Fruit fly (Drosophila melanogaster) whole organism, wandering third instar larva: ENCODE data around the gene CG33523.

Experiments
- Abd-B ChIP-seq: fragments of >200 bp; optimal IDR thresholded peaks from 2 replicates; lab custom pipeline; 2017; ENCODE audit warnings: missing biosample characterization, missing genetic modification characterization
- Hr78 ChIP-seq: fragments of >200 bp; optimal IDR thresholded peaks from 2 replicates; lab custom pipeline; 2017; ENCODE audit warnings: missing biosample characterization, missing genetic modification characterization
- Hr83 ChIP-seq: fragments of 200-300 bp; sonication (Bioruptor generic); optimal IDR thresholded peaks from 2 replicates; lab custom pipeline; 2016; ENCODE audit warnings: missing biosample characterization, mild to moderate bottlenecking, missing genetic modification characterization, moderate library complexity; ENCODE audit not compliant: poor library complexity, severe bottlenecking
- Mio ChIP-seq: sonication (Bioruptor generic); optimal IDR thresholded peaks from 2 replicates; lab custom pipeline; 2016; ENCODE audit warnings: missing biosample characterization, missing genetic modification characterization
- Sp1 ChIP-seq: fragments of 200-800 bp; sonication (Bioruptor generic); optimal IDR thresholded peaks from 3 replicates; lab custom pipeline; 2019; ENCODE audit warnings: missing biosample characterization, mild to moderate bottlenecking, missing genetic modification characterization, moderate library complexity
- br ChIP-seq: fragments of 200-800 bp; sonication (Bioruptor generic); optimal IDR thresholded peaks from 2 replicates; lab custom pipeline; 2016; ENCODE audit warnings: missing biosample characterization, missing genetic modification characterization
- foxo ChIP-seq, 2 experiments: fragments of 200-800 bp; sonication (Bioruptor generic); optimal IDR thresholded peaks; 2 replicates in 1 of 2; 3 replicates in 1 of 2; lab custom pipeline; 2016 to 2017; ENCODE audit warnings: missing biosample characterization in 2 of 2, missing genetic modification characterization in 2 of 2
- jim ChIP-seq: fragments of 175-275, 200-325 bp; sonication (Bioruptor generic); optimal IDR thresholded peaks from 2 replicates; lab custom pipeline; 2016; ENCODE audit warnings: missing biosample characterization, mild to moderate bottlenecking, missing genetic modification characterization

DNA sequence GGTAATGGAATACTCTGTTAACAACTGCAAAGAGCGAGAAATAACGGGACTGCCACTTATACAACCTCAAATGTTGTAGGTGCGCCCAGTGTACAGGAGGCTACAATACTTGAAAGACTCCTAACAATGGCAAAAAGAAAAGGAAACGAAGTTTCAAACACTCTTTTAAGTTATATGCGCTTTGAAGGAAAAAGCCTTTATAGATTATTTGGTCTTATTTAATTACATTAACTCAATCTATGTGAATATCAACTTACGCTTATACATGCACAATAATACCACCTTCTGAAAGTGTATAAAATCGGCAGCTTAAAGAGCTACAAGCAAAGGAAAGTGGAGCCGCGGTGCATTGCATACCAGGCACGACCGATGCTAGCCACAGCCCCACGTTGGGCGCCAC, 16.8 kb downstream of the CG33523 start:
- no peak for TF ChIP-seq Mio (GFP tag; lab: Kevin White, UChicago)
- no peak for TF ChIP-seq br (GFP tag; lab: Kevin White, UChicago)
- TF ChIP-seq Sp1 (GFP tag; lab: Kevin White, UChicago), result no peak
- TF ChIP-seq Hr83 (GFP tag; lab: Kevin White, UChicago), result no peak
- TF ChIP-seq foxo (GFP tag; optimal IDR thresholded peaks at IDR 0.05; lab: Kevin White, UChicago), result no peak
- TF ChIP-seq Abd-B (GFP tag; lab: Kevin White, UChicago), result no peak
- no peak for TF ChIP-seq Hr78
- no peak for TF ChIP-seq jim (GFP tag; lab: Kevin White, UChicago)
